Fruit fly (Drosophila melanogaster) whole organism, embryonic: Measurements from ENCODE around the gene CG8673.
A peak's percentile ranks its signal among the peaks of the same experiment; 100 is the strongest.

Experiments used
- ATbp ChIP-seq: fragments of 200-800 bp; sonication (Bioruptor generic); optimal IDR thresholded peaks from 2 replicates; lab custom pipeline; 2017; ENCODE audit warnings: missing biosample characterization, mild to moderate bottlenecking, missing genetic modification characterization, missing genetic modification reagents
- Atf6 ChIP-seq: fragments of 200-800 bp; sonication (Bioruptor generic); IDR thresholded peaks from 2 replicates; pipeline ENCODE4 v1.3.6; 2022; ENCODE audit warnings: missing biosample characterization, missing genetic modification characterization
- CG11456 ChIP-seq: fragments of 200-800 bp; sonication (Bioruptor generic); IDR thresholded peaks from 3 replicates; pipeline ENCODE4 v1.3.6; 2022; ENCODE audit warnings: missing biosample characterization, missing genetic modification characterization
- CG12155 ChIP-seq: fragments of 200-800 bp; sonication (Bioruptor generic); optimal IDR thresholded peaks from 3 replicates; lab custom pipeline; 2016; ENCODE audit warnings: missing biosample characterization, missing genetic modification characterization
- CG12391 ChIP-seq: fragments of 200-800 bp; sonication (Bioruptor generic); optimal IDR thresholded peaks from 3 replicates; lab custom pipeline; 2018; ENCODE audit warnings: missing biosample characterization, mild to moderate bottlenecking, missing genetic modification characterization, moderate library complexity
- CG12942 ChIP-seq: fragments of 200-800 bp; sonication (Bioruptor generic); optimal IDR thresholded peaks from 3 replicates; lab custom pipeline; 2016; ENCODE audit warnings: missing biosample characterization, missing genetic modification characterization
- CG13775 ChIP-seq: fragments of 200-800 bp; sonication (Bioruptor generic); optimal IDR thresholded peaks from 3 replicates; lab custom pipeline; 2017; ENCODE audit warnings: missing biosample characterization, mild to moderate bottlenecking, missing genetic modification characterization
- CG14441 ChIP-seq: fragments of 200-800 bp; sonication (Bioruptor generic); IDR thresholded peaks from 2 replicates; pipeline ENCODE4 v1.3.6; 2022; ENCODE audit warnings: missing biosample characterization, missing genetic modification characterization
- CG1529 ChIP-seq: fragments of 200-800 bp; sonication (Bioruptor generic); optimal IDR thresholded peaks from 3 replicates; lab custom pipeline; 2018; ENCODE audit warnings: missing biosample characterization, missing genetic modification characterization
- CG1602 ChIP-seq: fragments of 200-800 bp; sonication (Bioruptor generic); optimal IDR thresholded peaks from 3 replicates; lab custom pipeline; 2016; ENCODE audit warnings: missing biosample characterization, missing genetic modification characterization
- CG17359 ChIP-seq: fragments of 200-800 bp; sonication (Bioruptor generic); optimal IDR thresholded peaks from 3 replicates; lab custom pipeline; 2018; ENCODE audit warnings: missing biosample characterization, mild to moderate bottlenecking, missing genetic modification characterization, moderate library complexity
- CG17361 ChIP-seq: fragments of 200-800 bp; sonication (Bioruptor generic); IDR thresholded peaks from 3 replicates; pipeline ENCODE4 v1.3.6; 2022; ENCODE audit warnings: missing biosample characterization, missing genetic modification characterization
- CG2199 ChIP-seq: fragments of 200-800 bp; sonication (Bioruptor generic); IDR thresholded peaks from 3 replicates; pipeline ENCODE4 v1.3.6; 2022; ENCODE audit warnings: missing biosample characterization, missing genetic modification characterization
- CG8478 ChIP-seq: fragments of >200 bp; optimal IDR thresholded peaks from 2 replicates; lab custom pipeline; 2018
- CG9609 ChIP-seq: fragments of 200-800 bp; sonication (Bioruptor generic); optimal IDR thresholded peaks from 3 replicates; lab custom pipeline; 2016; ENCODE audit warnings: missing biosample characterization, missing genetic modification characterization
- CTCF ChIP-seq: fragments of 200-800 bp; sonication (Bioruptor generic); optimal IDR thresholded peaks from 2 replicates; lab custom pipeline; 2017; ENCODE audit warnings: missing biosample characterization, mild to moderate bottlenecking, missing genetic modification characterization, moderate library complexity
- CrebB ChIP-seq: fragments of 200-800 bp; sonication (Bioruptor generic); optimal IDR thresholded peaks from 3 replicates; lab custom pipeline; 2018; ENCODE audit warnings: missing biosample characterization, mild to moderate bottlenecking, missing genetic modification characterization
- Dad ChIP-seq: fragments of 200-800 bp; sonication (Bioruptor generic); optimal IDR thresholded peaks from 3 replicates; lab custom pipeline; 2016; ENCODE audit warnings: missing biosample characterization, missing genetic modification characterization
- Ets97D ChIP-seq: fragments of 200-800 bp; sonication (Bioruptor generic); optimal IDR thresholded peaks from 3 replicates; lab custom pipeline; 2016; ENCODE audit warnings: missing biosample characterization, missing genetic modification characterization
- HLHmδ ChIP-seq: fragments of 200-800 bp; sonication (Bioruptor generic); optimal IDR thresholded peaks from 2 replicates; lab custom pipeline; 2018; ENCODE audit warnings: missing biosample characterization, mild to moderate bottlenecking, missing genetic modification characterization, moderate library complexity
- Hmr ChIP-seq: fragments of 200-800 bp; sonication (Bioruptor generic); optimal IDR thresholded peaks from 3 replicates; lab custom pipeline; 2017; ENCODE audit warnings: mild to moderate bottlenecking, missing biosample characterization, missing genetic modification reagents, missing genetic modification characterization
- Hr78 ChIP-seq, 2 experiments: fragments of 200-800 bp in 1 of 2; fragments of >200 bp in 1 of 2; sonication (Bioruptor generic) in 1 of 2; optimal IDR thresholded peaks; 2 replicates each; lab custom pipeline; 2017 to 2019; ENCODE audit warnings: missing biosample characterization in 2 of 2, missing genetic modification characterization in 2 of 2, mild to moderate bottlenecking in 1 of 2, moderate library complexity in 1 of 2
- Hsf ChIP-seq: fragments of 200-800 bp; sonication (Bioruptor generic); optimal IDR thresholded peaks from 3 replicates; lab custom pipeline; 2016; ENCODE audit warnings: missing biosample characterization, missing genetic modification characterization
- Lhr ChIP-seq: fragments of 200-800 bp; sonication (Bioruptor generic); optimal IDR thresholded peaks from 3 replicates; lab custom pipeline; 2017; ENCODE audit warnings: mild to moderate bottlenecking, missing biosample characterization, missing genetic modification reagents, missing genetic modification characterization
- Max ChIP-seq: fragments of 200-800 bp; sonication (Bioruptor generic); optimal IDR thresholded peaks from 2 replicates; lab custom pipeline; 2016; ENCODE audit warnings: missing biosample characterization, mild to moderate bottlenecking, missing genetic modification characterization
- Myb ChIP-seq: fragments of 200-800 bp; sonication (Bioruptor generic); optimal IDR thresholded peaks from 2 replicates; lab custom pipeline; 2016; ENCODE audit warnings: missing biosample characterization, missing genetic modification characterization
- NC2β ChIP-seq: fragments of 200-800 bp; sonication (Bioruptor generic); optimal IDR thresholded peaks from 2 replicates; lab custom pipeline; 2016; ENCODE audit warnings: missing biosample characterization, missing genetic modification characterization
- NK7.1 ChIP-seq: fragments of 200-800 bp; sonication (Bioruptor generic); optimal IDR thresholded peaks from 3 replicates; lab custom pipeline; 2016; ENCODE audit warnings: missing biosample characterization, missing genetic modification characterization
- Ptx1 ChIP-seq: fragments of 200-800 bp; sonication (Bioruptor generic); IDR thresholded peaks from 2 replicates; pipeline ENCODE4 v1.3.6; 2022; ENCODE audit warnings: missing biosample characterization, missing genetic modification characterization
- Spps ChIP-seq: fragments of 200-800 bp; sonication (Bioruptor generic); optimal IDR thresholded peaks from 2 replicates; lab custom pipeline; 2018; ENCODE audit warnings: missing biosample characterization, mild to moderate bottlenecking, missing genetic modification characterization
- Sry-δ ChIP-seq: fragments of 200-800 bp; sonication (Bioruptor generic); optimal IDR thresholded peaks from 2 replicates; lab custom pipeline; 2016; ENCODE audit warnings: missing biosample characterization, missing genetic modification characterization
- Tbp ChIP-seq: fragments of >200 bp; optimal IDR thresholded peaks from 2 replicates; lab custom pipeline; 2018; ENCODE audit warnings: missing biosample characterization, missing genetic modification characterization
- Usf ChIP-seq: fragments of 200-800 bp; sonication (Bioruptor generic); optimal IDR thresholded peaks from 2 replicates; lab custom pipeline; 2017; ENCODE audit warnings: missing genotype, missing biosample characterization, missing genetic modification characterization
- Xbp1 ChIP-seq: fragments of 200-800 bp; sonication (Bioruptor generic); optimal IDR thresholded peaks from 3 replicates; lab custom pipeline; 2016; ENCODE audit warnings: missing biosample characterization, mild to moderate bottlenecking, missing genetic modification characterization
- ac ChIP-seq: fragments of 200-800 bp; sonication (Bioruptor generic); optimal IDR thresholded peaks from 3 replicates; lab custom pipeline; 2017; ENCODE audit warnings: missing biosample characterization, mild to moderate bottlenecking, missing genetic modification characterization
- al ChIP-seq: fragments of 200-800 bp; sonication (Bioruptor generic); IDR thresholded peaks from 2 replicates; pipeline ENCODE4 v1.3.6; 2022; ENCODE audit warnings: missing biosample characterization, missing genetic modification characterization
- bbx ChIP-seq: fragments of 200-800 bp; sonication (Bioruptor generic); IDR thresholded peaks from 2 replicates; pipeline ENCODE4 v1.3.6; 2022; ENCODE audit warnings: missing biosample characterization, missing genetic modification characterization; ENCODE audit not compliant: partially characterized antibody
- btn ChIP-seq: fragments of 200-800 bp; sonication (Bioruptor generic); optimal IDR thresholded peaks from 2 replicates; lab custom pipeline; 2016; ENCODE audit warnings: missing biosample characterization, missing genetic modification characterization
- cg ChIP-seq: fragments of 200-800 bp; sonication (Bioruptor generic); optimal IDR thresholded peaks from 3 replicates; lab custom pipeline; 2019; ENCODE audit warnings: missing biosample characterization, mild to moderate bottlenecking, missing genetic modification characterization, moderate library complexity
- chinmo ChIP-seq: fragments of 200-800 bp; sonication (Bioruptor generic); IDR thresholded peaks from 4 replicates; pipeline ENCODE4 v1.3.6; 2022; ENCODE audit warnings: missing biosample characterization, missing genetic modification characterization; ENCODE audit not compliant: partially characterized antibody
- crp ChIP-seq, 2 experiments: fragments of 200-800 bp; sonication (Bioruptor generic); optimal IDR thresholded peaks; 2 replicates in 1 of 2; 3 replicates in 1 of 2; lab custom pipeline; 2017; ENCODE audit warnings: missing biosample characterization in 2 of 2, missing genetic modification characterization in 2 of 2, mild to moderate bottlenecking in 1 of 2, moderate library complexity in 1 of 2
- cwo ChIP-seq: fragments of 200-800 bp; sonication (Bioruptor generic); optimal IDR thresholded peaks from 3 replicates; lab custom pipeline; 2017; ENCODE audit warnings: missing biosample characterization, missing genetic modification characterization, mild to moderate bottlenecking, moderate library complexity, missing genetic modification reagents
- da ChIP-seq: fragments of 200-800 bp; sonication (Bioruptor generic); optimal IDR thresholded peaks from 2 replicates; lab custom pipeline; 2016; ENCODE audit warnings: missing biosample characterization, missing genetic modification characterization
- dimm ChIP-seq: fragments of 200-800 bp; sonication (Bioruptor generic); IDR thresholded peaks from 2 replicates; pipeline ENCODE4 v1.3.6; 2022; ENCODE audit warnings: missing biosample characterization, missing genetic modification characterization
- en ChIP-seq: fragments of 200-800 bp; sonication (Bioruptor generic); optimal IDR thresholded peaks from 2 replicates; lab custom pipeline; 2016; ENCODE audit warnings: missing biosample characterization, missing genetic modification characterization
- grau ChIP-seq: fragments of 200-800 bp; optimal IDR thresholded peaks from 3 replicates; lab custom pipeline; 2019; ENCODE audit warnings: missing biosample characterization, mild to moderate bottlenecking, missing genetic modification characterization, moderate library complexity
- pzg ChIP-seq: fragments of 200-800 bp; sonication (Bioruptor generic); optimal IDR thresholded peaks from 3 replicates; lab custom pipeline; 2018; ENCODE audit warnings: missing biosample characterization, mild to moderate bottlenecking, missing genetic modification characterization, moderate library complexity
- run ChIP-seq: fragments of 200-800 bp; sonication (Bioruptor generic); optimal IDR thresholded peaks from 3 replicates; lab custom pipeline; 2018; ENCODE audit warnings: missing biosample characterization, mild to moderate bottlenecking, missing genetic modification characterization
- seq ChIP-seq: fragments of 200-800 bp; sonication (Bioruptor generic); IDR thresholded peaks from 2 replicates; pipeline ENCODE4 v1.3.6; 2022; ENCODE audit warnings: missing biosample characterization, missing genetic modification characterization
- stwl ChIP-seq: fragments of 200-800 bp; sonication (Bioruptor generic); optimal IDR thresholded peaks from 3 replicates; lab custom pipeline; 2018; ENCODE audit warnings: missing biosample characterization, mild to moderate bottlenecking, missing genetic modification characterization, moderate library complexity

The CG8673 gene

dm6 chr2L:8082692-8083412, 41.3 kb upstream of the CG8673 start, which contains the start of gene Mcr (continued):
- TF ChIP-seq ac (GFP tag; lab: Kevin White, UChicago) (no peak), da (GFP tag; lab: Kevin White, UChicago) (no peak), CG14441 (GFP tag; lab: Robert Waterston, UW) (0 out of 2 replicates have a peak, but pooled peaks have one; percentile 12), dimm (GFP tag; lab: Robert Waterston, UW) (no peak), cwo (GFP tag; lab: Kevin White, UChicago) (no peak), Lhr (GFP tag; lab: Kevin White, UChicago) (peak; percentile 82), Hmr (GFP tag; lab: Kevin White, UChicago) (peak; percentile 39), Ptx1 (GFP tag; lab: Robert Waterston, UW) (0 out of 2 replicates have a peak, but pooled peaks have one; percentile 26), btn (peak; percentile 2), seq (GFP tag; lab: Robert Waterston, UW) (peak; percentile 15; the same call in 1 of the 2 replicates), CG12942 (no peak), NK7.1 (GFP tag; lab: Kevin White, UChicago) (peak; percentile 1), CTCF (GFP tag; lab: Kevin White, UChicago) (no peak), Myb (GFP tag; lab: Kevin White, UChicago) (peak; percentile 98), al (GFP tag; lab: Robert Waterston, UW) (no peak), pzg (peak; percentile 70), CG17361 (GFP tag; lab: Robert Waterston, UW) (peak; percentile 34; the same call in 1 of the 3 replicates), grau (tag; lab: Kevin White, UChicago) (peak; percentile 7), CG8478 (lab: Kevin White, UChicago) (no peak), CG13775 (GFP tag; lab: Kevin White, UChicago) (peak; percentile 28), crp (GFP tag; optimal IDR thresholded peaks at IDR 0.05; lab: Kevin White, UChicago) (peak in 1 of 2 experiments; percentile 21), CG17359 (tag; lab: Kevin White, UChicago) (no peak), Dad (GFP tag; lab: Kevin White, UChicago) (no peak), bbx (GFP tag; lab: Robert Waterston, UW) (peak; percentile 12; the same call in 1 of the 2 replicates), Max (GFP tag; lab: Kevin White, UChicago) (no peak), CG1529 (no peak), en (no peak), Atf6 (no peak), CG12391 (tag; lab: Kevin White, UChicago) (peak; percentile 31), Sry-δ (GFP tag; lab: Kevin White, UChicago) (peak; percentile 86), CG9609 (no peak), Hsf (GFP tag; lab: Kevin White, UChicago) (peak; percentile 19), Hr78 (GFP tag; optimal IDR thresholded peaks at IDR 0.05; lab: Kevin White, UChicago) (no peak), Tbp (GFP tag; lab: Kevin White, UChicago) (no peak), cg (GFP tag; lab: Kevin White, UChicago) (no peak), Ets97D (peak; percentile 75), CG1602 (GFP tag; lab: Kevin White, UChicago) (peak; percentile 8), CG2199 (no peak), NC2β (no peak), CG12155 (GFP tag; lab: Kevin White, UChicago) (no peak), Usf (no peak), CrebB (tag; lab: Kevin White, UChicago) (no peak), HLHmδ (GFP tag; lab: Kevin White, UChicago) (peak; percentile 0), stwl (tag; lab: Kevin White, UChicago) (peak; percentile 64), Spps (tag; lab: Kevin White, UChicago) (no peak), ATbp (GFP tag; lab: Kevin White, UChicago) (no peak), CG11456 (no peak), Xbp1 (GFP tag; lab: Kevin White, UChicago) (peak; percentile 33), run (no peak), chinmo (GFP tag; lab: Robert Waterston, UW) (no peak)
